Worm (Caenorhabditis elegans) whole organism, L4/young adult: ENCODE measurements around the gene K07F5.14.
"Not testable (repeated sequence)": the region's sequence is repeated elsewhere in the genome, so short reads cannot be mapped to it uniquely, and the experiment has no call there.

Experiments
- W03F9.2 ChIP-seq: fragments of 150-350 bp; optimal IDR thresholded peaks from 2 replicates; lab custom pipeline; 2014; ENCODE audit warnings: missing biosample characterization, missing genetic modification characterization
- dao-5 ChIP-seq: sonication (generic microtip); optimal IDR thresholded peaks from 2 replicates; lab custom pipeline; 2016; ENCODE audit warnings: missing genotype, missing genetic modification characterization, moderate library complexity, missing compliant biosample characterization
- him-1 ChIP-seq: sonication (generic microtip); optimal IDR thresholded peaks from 2 replicates; lab custom pipeline; 2016; ENCODE audit warnings: missing genotype, missing genetic modification reagents, missing genetic modification characterization, missing compliant biosample characterization

K07F5.14 gene

DNA sequence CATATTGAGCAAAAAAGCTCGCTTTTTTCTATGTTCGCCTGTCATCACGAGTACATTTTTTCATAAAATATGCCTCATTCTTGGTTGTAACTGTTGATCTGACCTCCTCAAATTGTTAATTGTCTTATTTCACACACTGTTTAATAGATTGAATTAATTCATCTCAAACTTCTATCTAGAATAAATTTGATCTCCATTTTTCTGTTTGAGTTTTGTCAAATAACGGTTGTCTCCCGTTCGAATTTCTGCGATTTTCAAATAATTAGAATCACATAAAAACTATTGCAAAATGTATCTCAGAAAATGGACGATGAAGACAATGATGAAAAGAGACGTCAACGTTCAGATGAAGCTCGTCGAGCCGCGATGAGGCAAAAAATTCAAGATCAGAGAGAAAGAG is at the start of gene K07F5.14:
TSS of gene K07F5.14 (plus strand) at position 301 of the 400 bp plus-strand sequence.
- TF ChIP-seq W03F9.2 (tag; lab: Kevin White, UChicago) (no peak), him-1 (tag; lab: Kevin White, UChicago) (no peak), dao-5 (tag; lab: Kevin White, UChicago) (no peak)

- TF ChIP-seq him-1 (tag; lab: Kevin White, UChicago) (no peak), dao-5 (tag; lab: Kevin White, UChicago) (no peak), W03F9.2 (tag; lab: Kevin White, UChicago) (no peak)
These were observed 46.6 kb upstream of the K07F5.14 start, which contains the start of gene egl-20 for ce11 chrIV:9815432-9815831. Gene egl-20, minus strand, starts transcription at chrIV:9815532.

DNA sequence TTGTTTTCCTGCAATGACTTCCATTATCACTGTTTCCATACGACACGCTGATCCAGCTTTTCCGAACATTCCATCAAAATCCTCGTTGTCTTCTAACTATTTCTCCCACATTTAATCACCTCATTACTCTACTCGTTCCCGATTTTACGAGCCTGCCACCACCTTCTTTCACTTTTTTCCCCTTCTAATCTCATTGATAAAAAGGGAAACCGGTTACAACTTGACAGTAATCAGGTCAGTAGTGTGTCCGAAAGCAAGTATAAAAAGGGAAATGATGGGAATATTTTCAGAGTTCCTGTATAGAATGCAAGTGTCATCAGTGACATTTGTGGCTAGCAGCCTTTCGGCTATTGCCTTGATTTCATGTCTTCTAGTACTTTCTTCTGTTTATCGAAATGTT is 40.4 kb upstream of the K07F5.14 start, which contains the start of gene col-123:
TSS of gene col-123 (plus strand) at position 301 of the 400 bp plus-strand sequence.
- TF ChIP-seq him-1 (tag; lab: Kevin White, UChicago) (no peak), dao-5 (tag; lab: Kevin White, UChicago) (no peak), W03F9.2 (tag; lab: Kevin White, UChicago) (no peak)

DNA sequence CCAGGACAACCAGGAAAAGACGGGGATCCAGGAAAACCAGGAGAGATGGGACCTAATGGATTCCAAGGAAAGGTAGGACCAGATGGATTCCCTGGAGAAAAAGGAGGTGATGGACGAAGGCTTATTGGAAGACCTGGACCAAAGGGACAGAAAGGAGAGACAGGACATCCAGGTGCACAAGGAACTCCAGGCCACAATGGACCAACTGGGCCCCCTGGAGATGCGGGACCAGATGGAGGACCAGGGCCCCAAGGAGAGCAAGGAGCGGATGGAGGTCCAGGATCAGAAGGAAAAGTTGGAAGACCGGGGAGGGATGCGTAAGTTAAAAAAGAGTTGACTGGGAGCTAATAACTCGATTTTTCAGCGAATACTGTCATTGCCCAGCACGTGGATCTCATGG is 39.4 kb upstream of the K07F5.14 start:
- TF ChIP-seq dao-5 (tag; lab: Kevin White, UChicago) = no peak
- no peak for TF ChIP-seq W03F9.2 (tag; lab: Kevin White, UChicago)
- no peak for TF ChIP-seq him-1 (tag; lab: Kevin White, UChicago)

- TF ChIP-seq W03F9.2 (tag; lab: Kevin White, UChicago) (no peak), him-1 (tag; lab: Kevin White, UChicago) (no peak), dao-5 (tag; lab: Kevin White, UChicago) (no peak)
These were observed 37.5 kb upstream of the K07F5.14 start, which contains the start of gene catp-6 for ce11 chrIV:9824480-9824879. Gene catp-6, minus strand, starts transcription at chrIV:9824580.

- TF ChIP-seq him-1 (tag; lab: Kevin White, UChicago) (no peak), W03F9.2 (tag; lab: Kevin White, UChicago) (peak; percentile 48)
These were observed 36.8 kb upstream of the K07F5.14 start, which contains the start of gene mtr-4 for ce11 chrIV:9825196-9825744. Gene mtr-4, plus strand, starts transcription at chrIV:9825694.

ce11 chrIV:9832586-9832985 is 29.4 kb upstream of the K07F5.14 start, which contains the start of gene kin-21:
Gene kin-21, plus strand, starts transcription at chrIV:9832886.
- TF ChIP-seq dao-5 (tag; lab: Kevin White, UChicago) (no peak), W03F9.2 (tag; lab: Kevin White, UChicago) (no peak), him-1 (tag; lab: Kevin White, UChicago) (no peak)

ce11 chrIV:9833337-9833736 is 28.7 kb upstream of the K07F5.14 start:
- no peak for TF ChIP-seq dao-5 (tag; lab: Kevin White, UChicago)
- TF ChIP-seq W03F9.2 (tag; lab: Kevin White, UChicago) = no peak
- no peak for TF ChIP-seq him-1 (tag; lab: Kevin White, UChicago)

ce11 chrIV:9836317-9836716 is 25.7 kb upstream of the K07F5.14 start, which contains the start of gene msp-81:
Gene msp-81, minus strand, starts transcription at chrIV:9836417.
- TF ChIP-seq dao-5 (tag; lab: Kevin White, UChicago) (no peak), W03F9.2 (tag; lab: Kevin White, UChicago) (no peak), him-1 (tag; lab: Kevin White, UChicago) (no peak)

DNA sequence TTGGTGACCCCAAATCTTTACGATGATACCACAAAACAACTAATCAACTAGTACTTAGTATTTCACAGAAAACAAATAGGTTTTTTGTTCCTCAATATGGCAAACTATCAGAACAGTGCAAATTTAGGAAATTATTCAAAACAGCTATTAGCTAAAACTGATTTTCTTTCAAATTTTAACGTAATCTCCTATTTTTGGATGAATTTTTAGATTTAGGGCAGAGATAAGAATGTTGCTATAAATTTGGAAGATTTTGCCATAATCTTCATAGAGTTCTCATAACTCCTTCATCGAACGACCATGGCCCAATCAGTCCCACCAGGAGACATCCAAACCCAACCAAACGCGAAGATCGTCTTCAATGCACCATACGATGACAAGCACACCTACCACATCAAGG is 24.7 kb upstream of the K07F5.14 start, which contains the start of gene msp-10:
TSS of gene msp-10 (plus strand) at position 301 of the 400 bp plus-strand sequence.
- not testable (repeated sequence) for TF ChIP-seq him-1, dao-5, W03F9.2 (tag; lab: Kevin White, UChicago)

ce11 chrIV:9840984-9841590 is 20.9 kb upstream of the K07F5.14 start, which contains the start of the genes kin-24 and msp-56:
Gene kin-24, minus strand, starts transcription at chrIV:9841084.
Gene msp-56, plus strand, starts transcription at chrIV:9841540.
- no peak for TF ChIP-seq W03F9.2 (tag; lab: Kevin White, UChicago)
- no peak for TF ChIP-seq him-1 (tag; lab: Kevin White, UChicago)

- TF ChIP-seq him-1 (tag; lab: Kevin White, UChicago) (no peak), dao-5 (tag; lab: Kevin White, UChicago) (no peak), W03F9.2 (tag; lab: Kevin White, UChicago) (no peak)
These were observed 19.9 kb upstream of the K07F5.14 start, which contains the start of gene K07F5.17 for ce11 chrIV:9842071-9842470. Gene K07F5.17, plus strand, starts transcription at chrIV:9842371.

- TF ChIP-seq W03F9.2 (tag; lab: Kevin White, UChicago) = no peak
These were observed 18.3 kb upstream of the K07F5.14 start, which contains the start of gene nspd-2 for ce11 chrIV:9843760-9844159. Gene nspd-2, plus strand, starts transcription at chrIV:9844060.
